Worm (Caenorhabditis elegans): ENCODE results near the gene H37A05.4.

- no peak for TF ChIP-seq T22C8.4 (GFP tag; IDR thresholded peaks at IDR 0.05)
- TF ChIP-seq ztf-29 (GFP tag; IDR thresholded peaks at IDR 0.05): no peak
- no peak for TF ChIP-seq flt-1 (GFP tag; IDR thresholded peaks at IDR 0.05)
- no peak for TF ChIP-seq ref-1 (GFP tag; conservative IDR thresholded peaks at IDR 0.05)
- no peak for TF ChIP-seq cog-1 (tag; optimal IDR thresholded peaks at IDR 0.05)
Observed at ce11 chrV:13625517-13626097, 24.0 kb downstream of the H37A05.4 start, which contains the start of the genes nduv-2 and F53F4.12.

Measured in whole organism, midembryonic.